Fruit fly (Drosophila melanogaster) whole organism, prepupa: Measurements from ENCODE around the gene CG15145.

Source experiments
- CG10669 ChIP-seq: fragments of 200-800 bp; sonication (Bioruptor generic); optimal IDR thresholded peaks from 3 replicates; lab custom pipeline; 2018; ENCODE audit warnings: missing biosample characterization, mild to moderate bottlenecking, missing genetic modification characterization, moderate library complexity
- CG11294 ChIP-seq: fragments of 200-800 bp; sonication (Bioruptor generic); IDR thresholded peaks from 2 replicates; pipeline ENCODE4 v1.3.6; 2022; ENCODE audit warnings: missing biosample characterization, missing genetic modification characterization
- CG11762 ChIP-seq: fragments of 200-800 bp; sonication (Bioruptor generic); optimal IDR thresholded peaks from 3 replicates; lab custom pipeline; 2016; ENCODE audit warnings: missing biosample characterization, missing genetic modification characterization; ENCODE audit not compliant: insufficient read depth
- CG31627 ChIP-seq: fragments of 200-800 bp; sonication (Bioruptor generic); optimal IDR thresholded peaks from 3 replicates; lab custom pipeline; 2016; ENCODE audit warnings: missing biosample characterization, missing genetic modification characterization
- CG8319 ChIP-seq: fragments of 200-800 bp; sonication (Bioruptor generic); optimal IDR thresholded peaks from 3 replicates; lab custom pipeline; 2016; ENCODE audit warnings: missing biosample characterization, missing genetic modification characterization
- Eip78C ChIP-seq: fragments of 200-800 bp; sonication (Bioruptor generic); peaks from one replicate; lab custom pipeline; 2016; ENCODE audit warnings: missing biosample characterization, missing genetic modification characterization
- Sox15 ChIP-seq: fragments of 200-800 bp; sonication (Bioruptor generic); optimal IDR thresholded peaks from 3 replicates; lab custom pipeline; 2016; ENCODE audit warnings: missing biosample characterization, missing genetic modification characterization
- acj6 ChIP-seq: fragments of 200-800 bp; sonication (Bioruptor generic); optimal IDR thresholded peaks from 3 replicates; lab custom pipeline; 2016; ENCODE audit warnings: missing biosample characterization, missing genetic modification characterization
- vri ChIP-seq: fragments of 200-800 bp; sonication (Bioruptor generic); optimal IDR thresholded peaks from 3 replicates; lab custom pipeline; 2016; ENCODE audit warnings: missing biosample characterization, mild to moderate bottlenecking, missing genetic modification characterization

DNA sequence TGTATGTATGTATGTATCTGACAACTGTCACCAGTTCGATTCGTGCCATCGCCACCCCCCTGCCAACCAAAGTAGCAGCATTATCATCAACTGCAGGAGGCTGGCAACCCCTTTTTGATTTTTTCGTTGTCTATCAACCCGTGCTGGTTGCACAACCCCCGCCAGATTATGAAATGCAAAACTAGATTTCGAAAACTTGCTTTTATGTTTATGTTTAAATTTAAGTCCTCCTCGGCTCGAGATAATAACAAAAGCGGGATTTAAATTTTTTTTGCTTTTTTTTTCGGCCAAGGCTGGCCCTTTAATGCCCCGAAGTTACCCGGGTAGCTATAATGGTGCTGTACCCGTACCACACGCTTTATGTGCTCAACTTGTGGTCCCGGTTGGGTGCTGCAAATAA lies 9.1 kb upstream of the CG15145 start:
- TF ChIP-seq CG11294 (GFP tag; lab: Robert Waterston, UW): no peak
- no peak for TF ChIP-seq Sox15 (GFP tag; lab: Kevin White, UChicago)
- TF ChIP-seq CG31627: no peak
- no peak for TF ChIP-seq Eip78C (GFP tag; lab: Kevin White, UChicago)
- TF ChIP-seq CG8319 (GFP tag; lab: Kevin White, UChicago): no peak
- TF ChIP-seq CG11762 (GFP tag; lab: Kevin White, UChicago): no peak
- no peak for TF ChIP-seq CG10669 (GFP tag; lab: Kevin White, UChicago)
- TF ChIP-seq acj6 (GFP tag; lab: Kevin White, UChicago): no peak
- no peak for TF ChIP-seq vri (GFP tag; lab: Kevin White, UChicago)
